Worm (Caenorhabditis elegans) whole organism, L4 larva: ENCODE data around the gene hmp-1.

Experiments used
- F10B5.3 ChIP-seq: sonication (generic microtip); optimal IDR thresholded peaks from 2 replicates; lab custom pipeline; 2016; ENCODE audit warnings: mild to moderate bottlenecking, missing genetic modification characterization, missing compliant biosample characterization
- F37D6.2 ChIP-seq: sonication (generic microtip); optimal IDR thresholded peaks from 2 replicates; lab custom pipeline; 2016; ENCODE audit warnings: mild to moderate bottlenecking, missing genetic modification characterization, missing compliant biosample characterization
- F44E2.7 ChIP-seq: fragments of 200-800 bp; sonication (Bioruptor generic); IDR thresholded peaks from 2 replicates; pipeline ENCODE4 v2.1.2; 2022; ENCODE audit warnings: missing genetic modification characterization, missing compliant biosample characterization
- F49E8.2 ChIP-seq: sonication (generic microtip); optimal IDR thresholded peaks from 2 replicates; lab custom pipeline; 2016; ENCODE audit warnings: missing compliant biosample characterization, mild to moderate bottlenecking, missing genetic modification characterization, borderline replicate concordance
- T26A8.4 ChIP-seq: fragments of 200-800 bp; sonication (Bioruptor generic); IDR thresholded peaks from 2 replicates; pipeline ENCODE4 v1.3.6; 2022; ENCODE audit warnings: missing genetic modification characterization, missing compliant biosample characterization
- ZK337.2 ChIP-seq: fragments of 200-800 bp; sonication (Bioruptor generic); IDR thresholded peaks from 2 replicates; pipeline ENCODE4 v1.3.6; 2022; ENCODE audit warnings: missing genetic modification reagents, missing genetic modification characterization, missing compliant biosample characterization
- aly-2 ChIP-seq: sonication (generic microtip); optimal IDR thresholded peaks from 2 replicates; lab custom pipeline; 2018; ENCODE audit warnings: missing biosample characterization, missing genetic modification characterization
- ctbp-1 ChIP-seq: fragments of 200-800 bp; sonication (Bioruptor generic); IDR thresholded peaks from 2 replicates; pipeline ENCODE4 v1.3.6; 2022; ENCODE audit warnings: missing genetic modification reagents, missing genetic modification characterization, missing compliant biosample characterization
- daf-12 ChIP-seq: fragments of 150-350 bp; optimal IDR thresholded peaks from 2 replicates; lab custom pipeline; 2014; ENCODE audit warnings: missing biosample characterization, missing genetic modification reagents, missing genetic modification characterization
- dmd-6 ChIP-seq: fragments of 200-800 bp; sonication (Bioruptor generic); IDR thresholded peaks from 2 replicates; pipeline ENCODE4 v1.3.6; 2022; ENCODE audit warnings: missing genetic modification reagents, missing genetic modification characterization, missing compliant biosample characterization
- duxl-1 ChIP-seq: sonication (generic microtip); optimal IDR thresholded peaks from 2 replicates; lab custom pipeline; 2016; ENCODE audit warnings: mild to moderate bottlenecking, missing genetic modification characterization, moderate library complexity, missing compliant biosample characterization; ENCODE audit not compliant: poor library complexity
- egl-43 ChIP-seq: fragments of 200-800 bp; sonication (Bioruptor generic); IDR thresholded peaks from 2 replicates; pipeline ENCODE4 v1.3.6; 2022; ENCODE audit warnings: missing genetic modification reagents, missing genetic modification characterization, missing compliant biosample characterization
- fkh-10 ChIP-seq: fragments of 150-350 bp; optimal IDR thresholded peaks from 2 replicates; lab custom pipeline; 2014; ENCODE audit warnings: missing biosample characterization, missing genetic modification reagents, missing genetic modification characterization
- gei-8 ChIP-seq: fragments of 200-800 bp; sonication (Bioruptor generic); optimal IDR thresholded peaks from 2 replicates; lab custom pipeline; 2018; ENCODE audit warnings: mild to moderate bottlenecking, missing genetic modification characterization, missing compliant biosample characterization
- hlh-11 ChIP-seq: fragments of 200-800 bp; sonication (Bioruptor generic); optimal IDR thresholded peaks from 2 replicates; lab custom pipeline; 2018; ENCODE audit warnings: mild to moderate bottlenecking, missing genetic modification characterization, missing compliant biosample characterization
- hlh-30 ChIP-seq: sonication (generic microtip); optimal IDR thresholded peaks from 2 replicates; lab custom pipeline; 2017; ENCODE audit warnings: antibody characterized with exemption, mild to moderate bottlenecking, missing genetic modification characterization, missing compliant biosample characterization; ENCODE audit not compliant: insufficient read depth
- hmg-1.1 ChIP-seq: fragments of 200-800 bp; sonication (Bioruptor generic); IDR thresholded peaks from 2 replicates; pipeline ENCODE4 v1.3.6; 2022; ENCODE audit warnings: missing genetic modification reagents, missing genetic modification characterization, missing compliant biosample characterization
- lin-1 ChIP-seq: fragments of 200-800 bp; sonication (Bioruptor generic); IDR thresholded peaks from 2 replicates; pipeline ENCODE4 v1.3.6; 2022; ENCODE audit warnings: missing genetic modification reagents, missing genetic modification characterization, missing compliant biosample characterization
- lin-39 ChIP-seq: fragments of 150-350 bp; optimal IDR thresholded peaks from 2 replicates; lab custom pipeline; 2014; ENCODE audit warnings: missing biosample characterization, missing genetic modification reagents, missing genetic modification characterization
- lsy-2 ChIP-seq, 2 experiments: fragments of 150-350 bp in 1 of 2; sonication (generic microtip) in 1 of 2; optimal IDR thresholded peaks; 2 replicates each; lab custom pipeline; 2014 to 2017; ENCODE audit warnings: missing biosample characterization in 2 of 2, missing genetic modification characterization in 2 of 2
- mdl-1 ChIP-seq, 2 experiments: fragments of 150-350 bp in 1 of 2; sonication (generic microtip) in 1 of 2; optimal IDR thresholded peaks; 2 replicates each; lab custom pipeline; 2014 to 2017; ENCODE audit warnings: missing biosample characterization in 2 of 2, missing genetic modification characterization in 2 of 2
- mep-1 ChIP-seq: fragments of 150-350 bp; sonication (generic microtip); optimal IDR thresholded peaks from 3 replicates; lab custom pipeline; 2014; ENCODE audit warnings: missing biosample characterization, missing genetic modification characterization
- mes-2 ChIP-seq: sonication (generic microtip); optimal IDR thresholded peaks from 2 replicates; lab custom pipeline; 2016; ENCODE audit warnings: missing genotype, mild to moderate bottlenecking, missing genetic modification characterization, missing compliant biosample characterization; ENCODE audit not compliant: poor library complexity, severe bottlenecking
- mxl-3 ChIP-seq: fragments of 200-800 bp; sonication (Bioruptor generic); optimal IDR thresholded peaks from 2 replicates; lab custom pipeline; 2018; ENCODE audit warnings: mild to moderate bottlenecking, missing genetic modification characterization, missing compliant biosample characterization
- nhr-111 ChIP-seq: fragments of 200-800 bp; sonication (Bioruptor generic); optimal IDR thresholded peaks from 2 replicates; lab custom pipeline; 2018; ENCODE audit warnings: mild to moderate bottlenecking, missing genetic modification characterization, missing compliant biosample characterization
- nhr-48 ChIP-seq: sonication (generic microtip); optimal IDR thresholded peaks from 2 replicates; lab custom pipeline; 2016; ENCODE audit warnings: mild to moderate bottlenecking, missing genetic modification characterization, missing compliant biosample characterization
- nhr-6 ChIP-seq: fragments of 150-350 bp; optimal IDR thresholded peaks from 2 replicates; lab custom pipeline; 2014; ENCODE audit warnings: missing biosample characterization, missing genetic modification characterization
- pha-4 ChIP-seq, 2 experiments: fragments of 150-350 bp in 1 of 2; fragments of 200-800 bp in 1 of 2; sonication (Bioruptor generic) in 1 of 2; IDR thresholded peaks in 1 of 2; optimal IDR thresholded peaks in 1 of 2; 2 replicates each; pipeline versions ENCODE4 v1.3.6 to Lab custom; 2014 to 2022; ENCODE audit warnings: missing genetic modification characterization in 2 of 2, missing genetic modification reagents in 2 of 2, missing biosample characterization in 1 of 2, missing compliant biosample characterization in 1 of 2
- pqm-1 ChIP-seq: sonication (generic microtip); optimal IDR thresholded peaks from 2 replicates; lab custom pipeline; 2017; ENCODE audit warnings: missing biosample characterization, missing genetic modification characterization
- rbr-2 ChIP-seq: sonication (generic microtip); optimal IDR thresholded peaks from 2 replicates; lab custom pipeline; 2016; ENCODE audit warnings: missing genotype, missing genetic modification characterization, missing compliant biosample characterization
- saeg-2 ChIP-seq: fragments of 200-800 bp; sonication (Bioruptor generic); IDR thresholded peaks from 2 replicates; pipeline ENCODE4 v1.3.6; 2022; ENCODE audit warnings: missing genetic modification reagents, missing genetic modification characterization, missing compliant biosample characterization
- set-16 ChIP-seq: fragments of 200-800 bp; sonication (Bioruptor generic); IDR thresholded peaks from 2 replicates; pipeline ENCODE4 v1.3.6; 2022; ENCODE audit warnings: missing genetic modification reagents, missing genetic modification characterization, missing compliant biosample characterization
- unc-62 ChIP-seq, 3 experiments: fragments of 150-350 bp in 1 of 3; sonication (generic microtip); optimal IDR thresholded peaks in 2 of 3; peaks in 1 of 3; 1 replicate in 1 of 3; 2 replicates in 2 of 3; lab custom pipeline; 2014 to 2017; ENCODE audit warnings: missing biosample characterization in 3 of 3, missing genetic modification characterization in 3 of 3, missing genetic modification reagents in 3 of 3, missing genotype in 1 of 3
- zfp-3 ChIP-seq: fragments of 200-800 bp; sonication (Bioruptor generic); conservative IDR thresholded peaks from 2 replicates; pipeline ENCODE4 v1.3.6; 2022; ENCODE audit warnings: missing genetic modification reagents, missing genetic modification characterization, missing compliant biosample characterization

The hmp-1 gene

ce11 chrV:11839220-11839619 is 6.5 kb upstream of the hmp-1 start, which contains the start of gene idpb-5:
Gene idpb-5 (plus strand): TSS chrV:11839520.
- no peak for TF ChIP-seq ZK337.2 (GFP tag; lab: Robert Waterston, UW)
- no peak for TF ChIP-seq dmd-6 (GFP tag; lab: Robert Waterston, UW)
- TF ChIP-seq aly-2 (tag; lab: Kevin White, UChicago): no peak
- TF ChIP-seq lin-39 (tag; lab: Kevin White, UChicago): no peak
- no peak for TF ChIP-seq nhr-111 (GFP tag; lab: Kevin White, UChicago)
- TF ChIP-seq hmg-1.1 (GFP tag; lab: Robert Waterston, UW): no peak
- no peak for TF ChIP-seq duxl-1
- no peak for TF ChIP-seq F44E2.7 (GFP tag; lab: Robert Waterston, UW)
- TF ChIP-seq saeg-2 (GFP tag; lab: Robert Waterston, UW): no peak
- TF ChIP-seq zfp-3 (GFP tag; lab: Robert Waterston, UW): no peak

- no peak for TF ChIP-seq F37D6.2 (tag; lab: Kevin White, UChicago)
- TF ChIP-seq hmg-1.1 (GFP tag; lab: Robert Waterston, UW): no peak
- TF ChIP-seq unc-62 (GFP tag; optimal IDR thresholded peaks at IDR 0.05 in 1 of 2; lab: Kevin White, UChicago): peak in 1 of 2 experiments; percentile 75
- TF ChIP-seq unc-62 (tag; optimal IDR thresholded peaks at IDR 0.05; lab: Kevin White, UChicago): no peak
- TF ChIP-seq, all 104 proteins: peak for 1
These were observed 1.8 kb upstream of the hmp-1 start, which contains the start of gene nphp-4 for ce11 chrV:11843678-11844366. Gene nphp-4 (minus strand): TSS chrV:11843728.

- TF ChIP-seq unc-62 (GFP tag; optimal IDR thresholded peaks at IDR 0.05 in 1 of 2; lab: Kevin White, UChicago): peak in 1 of 2 experiments; percentile 89
- TF ChIP-seq unc-62 (tag; optimal IDR thresholded peaks at IDR 0.05; lab: Kevin White, UChicago): no peak
- TF ChIP-seq nhr-48 (tag; lab: Kevin White, UChicago): no peak
- peak in 1 of 2 experiments; percentile 43 for TF ChIP-seq mdl-1 (tag; optimal IDR thresholded peaks at IDR 0.05; lab: Kevin White, UChicago)
- peak; percentile 89 for TF ChIP-seq nhr-6 (tag; lab: Kevin White, UChicago)
- TF ChIP-seq mep-1: peak; percentile 52
- TF ChIP-seq lin-39 (tag; lab: Kevin White, UChicago): no peak
- no peak for TF ChIP-seq fkh-10
- no peak for TF ChIP-seq lin-1 (GFP tag; lab: Robert Waterston, UW)
- TF ChIP-seq mxl-3: peak; percentile 30
- TF ChIP-seq rbr-2: peak; percentile 23
- peak in 1 of 2 experiments; percentile 51 for TF ChIP-seq lsy-2 (tag; optimal IDR thresholded peaks at IDR 0.05; lab: Kevin White, UChicago)
- TF ChIP-seq T26A8.4: 0 out of 2 replicates have a peak, but pooled peaks have one; percentile 30
- TF ChIP-seq egl-43 (GFP tag; lab: Robert Waterston, UW): peak; percentile 77
- TF ChIP-seq daf-12 (tag; lab: Kevin White, UChicago): no peak
- TF ChIP-seq hlh-30 (tag; lab: Kevin White, UChicago): peak; percentile 23
- TF ChIP-seq F10B5.3 (tag; lab: Kevin White, UChicago): no peak
- peak; percentile 45 for TF ChIP-seq pqm-1 (tag; lab: Kevin White, UChicago)
- TF ChIP-seq hlh-11 (tag; lab: Kevin White, UChicago): peak; percentile 72
- no peak for TF ChIP-seq gei-8
- peak; percentile 58 for TF ChIP-seq set-16 (GFP tag; lab: Robert Waterston, UW)
- peak; percentile 34 for TF ChIP-seq mes-2 (tag; lab: Kevin White, UChicago)
- peak; percentile 61 for TF ChIP-seq hmg-1.1 (GFP tag; lab: Robert Waterston, UW)
- peak; percentile 55; the same call in 1 of the 2 replicates for TF ChIP-seq ctbp-1
- peak; percentile 14 for TF ChIP-seq duxl-1
These were observed 843 bp upstream of the hmp-1 start for ce11 chrV:11844828-11845227.

ce11 chrV:11846969-11847368 is 1.3 kb downstream of the hmp-1 start:
- TF ChIP-seq pha-4 (GFP tag; IDR thresholded peaks at IDR 0.05; lab: Robert Waterston, UW) (no peak), pha-4 (tag; optimal IDR thresholded peaks at IDR 0.05; lab: Kevin White, UChicago) (peak; percentile 50), F49E8.2 (no peak), unc-62 (GFP tag; optimal IDR thresholded peaks at IDR 0.05 in 1 of 2; lab: Kevin White, UChicago) (peak in 1 of 2 experiments; percentile 86), unc-62 (tag; optimal IDR thresholded peaks at IDR 0.05; lab: Kevin White, UChicago) (no peak)
